Fruit fly (Drosophila melanogaster) whole organism, prepupa: ENCODE measurements around the gene CG14220.
A peak's percentile ranks its signal among the peaks of the same experiment; 100 is the strongest.

Experiments used
- Blimp-1 ChIP-seq: fragments of 200-800 bp; sonication (Bioruptor generic); optimal IDR thresholded peaks from 3 replicates; lab custom pipeline; 2017; ENCODE audit warnings: missing biosample characterization, missing genetic modification characterization, mild to moderate bottlenecking, moderate library complexity, missing genetic modification reagents
- CG10669 ChIP-seq: fragments of 200-800 bp; sonication (Bioruptor generic); optimal IDR thresholded peaks from 3 replicates; lab custom pipeline; 2018; ENCODE audit warnings: missing biosample characterization, mild to moderate bottlenecking, missing genetic modification characterization, moderate library complexity
- CG11294 ChIP-seq: fragments of 200-800 bp; sonication (Bioruptor generic); IDR thresholded peaks from 2 replicates; pipeline ENCODE4 v1.3.6; 2022; ENCODE audit warnings: missing biosample characterization, missing genetic modification characterization
- CG11902 ChIP-seq: fragments of 200-800 bp; sonication (Bioruptor generic); optimal IDR thresholded peaks from 3 replicates; lab custom pipeline; 2016; ENCODE audit warnings: missing biosample characterization, missing genetic modification characterization
- CG15336 ChIP-seq: fragments of 200-800 bp; sonication (Bioruptor generic); IDR thresholded peaks from 2 replicates; pipeline ENCODE4 v1.3.6; 2022; ENCODE audit warnings: missing biosample characterization, missing genetic modification characterization
- CG1621 ChIP-seq: fragments of 200-800 bp; sonication (Bioruptor generic); optimal IDR thresholded peaks from 3 replicates; lab custom pipeline; 2018; ENCODE audit warnings: missing biosample characterization, mild to moderate bottlenecking, missing genetic modification characterization
- CG3032 ChIP-seq: fragments of 200-800 bp; optimal IDR thresholded peaks from 2 replicates; lab custom pipeline; 2019; ENCODE audit warnings: missing biosample characterization, mild to moderate bottlenecking, missing genetic modification characterization, moderate library complexity
- CG31627 ChIP-seq: fragments of 200-800 bp; sonication (Bioruptor generic); optimal IDR thresholded peaks from 3 replicates; lab custom pipeline; 2016; ENCODE audit warnings: missing biosample characterization, missing genetic modification characterization
- CG34406 ChIP-seq: fragments of 200-800 bp; sonication (Bioruptor generic); optimal IDR thresholded peaks from 3 replicates; lab custom pipeline; 2016; ENCODE audit warnings: missing biosample characterization, missing genetic modification characterization
- CG4318 ChIP-seq: fragments of 200-800 bp; sonication (Bioruptor generic); optimal IDR thresholded peaks from 3 replicates; lab custom pipeline; 2017; ENCODE audit warnings: missing biosample characterization, mild to moderate bottlenecking, missing genetic modification characterization
- CG6163 ChIP-seq: fragments of 200-800 bp; sonication (Bioruptor generic); IDR thresholded peaks from 3 replicates; pipeline ENCODE4 v1.3.6; 2022; ENCODE audit warnings: missing biosample characterization, missing genetic modification characterization
- CG6276 ChIP-seq: fragments of 200-800 bp; sonication (Bioruptor generic); optimal IDR thresholded peaks from 2 replicates; lab custom pipeline; 2017; ENCODE audit warnings: missing biosample characterization, mild to moderate bottlenecking, missing genetic modification characterization
- CG6792 ChIP-seq: fragments of 200-800 bp; sonication (Bioruptor generic); optimal IDR thresholded peaks from 3 replicates; lab custom pipeline; 2016; ENCODE audit warnings: missing biosample characterization, missing genetic modification characterization
- CG6808 ChIP-seq: fragments of 200-800 bp; sonication (Bioruptor generic); optimal IDR thresholded peaks from 3 replicates; lab custom pipeline; 2017; ENCODE audit warnings: missing biosample characterization, missing genetic modification characterization, mild to moderate bottlenecking, moderate library complexity, missing genetic modification reagents
- CG6854 ChIP-seq: fragments of 200-800 bp; sonication (Bioruptor generic); optimal IDR thresholded peaks from 2 replicates; lab custom pipeline; 2017; ENCODE audit warnings: missing biosample characterization, mild to moderate bottlenecking, missing genetic modification characterization
- CG7368 ChIP-seq: fragments of 200-800 bp; sonication (Bioruptor generic); optimal IDR thresholded peaks from 3 replicates; lab custom pipeline; 2016; ENCODE audit warnings: missing biosample characterization, missing genetic modification characterization
- CG8119 ChIP-seq: fragments of 200-800 bp; sonication (Bioruptor generic); IDR thresholded peaks from 3 replicates; pipeline ENCODE4 v1.3.6; 2022; ENCODE audit warnings: missing biosample characterization, missing genetic modification characterization
- CG8319 ChIP-seq: fragments of 200-800 bp; sonication (Bioruptor generic); optimal IDR thresholded peaks from 3 replicates; lab custom pipeline; 2016; ENCODE audit warnings: missing biosample characterization, missing genetic modification characterization
- CG8632 ChIP-seq: fragments of 200-800 bp; sonication (Bioruptor generic); optimal IDR thresholded peaks from 3 replicates; lab custom pipeline; 2016; ENCODE audit warnings: missing biosample characterization, missing genetic modification characterization
- CG9139 ChIP-seq: fragments of 200-800 bp; sonication (Bioruptor generic); optimal IDR thresholded peaks from 3 replicates; lab custom pipeline; 2017; ENCODE audit warnings: missing biosample characterization, mild to moderate bottlenecking, missing genetic modification characterization
- Eip75B ChIP-seq: fragments of 200-800 bp; sonication (Bioruptor generic); optimal IDR thresholded peaks from 3 replicates; lab custom pipeline; 2016; ENCODE audit warnings: missing biosample characterization, missing genetic modification characterization
- Eip78C ChIP-seq: fragments of 200-800 bp; sonication (Bioruptor generic); peaks from one replicate; lab custom pipeline; 2016; ENCODE audit warnings: missing biosample characterization, missing genetic modification characterization
- Eip93F ChIP-seq: fragments of 200-800 bp; sonication (Bioruptor generic); optimal IDR thresholded peaks from 2 replicates; lab custom pipeline; 2016; ENCODE audit warnings: missing biosample characterization, mild to moderate bottlenecking, missing genetic modification characterization
- Ets21C ChIP-seq: fragments of 200-800 bp; sonication (Bioruptor generic); optimal IDR thresholded peaks from 3 replicates; lab custom pipeline; 2016; ENCODE audit warnings: missing biosample characterization, missing genetic modification characterization
- Gug ChIP-seq: fragments of 200-800 bp; sonication (Bioruptor generic); IDR thresholded peaks from 2 replicates; pipeline ENCODE4 v1.3.6; 2022; ENCODE audit warnings: missing biosample characterization, missing genetic modification characterization
- Hr38 ChIP-seq: sonication (Bioruptor generic); optimal IDR thresholded peaks from 2 replicates; lab custom pipeline; 2016; ENCODE audit warnings: missing biosample characterization, missing genetic modification characterization
- Hr39 ChIP-seq: fragments of 200-800 bp; sonication (Bioruptor generic); optimal IDR thresholded peaks from 2 replicates; lab custom pipeline; 2016; ENCODE audit warnings: missing biosample characterization, missing genetic modification characterization
- Lpt ChIP-seq: fragments of 200-800 bp; sonication (Bioruptor generic); optimal IDR thresholded peaks from 3 replicates; lab custom pipeline; 2016; ENCODE audit warnings: missing biosample characterization, missing genetic modification characterization
- Met ChIP-seq: fragments of 200-800 bp; sonication (Bioruptor generic); optimal IDR thresholded peaks from 3 replicates; lab custom pipeline; 2016; ENCODE audit warnings: missing biosample characterization, missing genetic modification characterization
- OdsH ChIP-seq: fragments of 200-800 bp; sonication (Bioruptor generic); optimal IDR thresholded peaks from 3 replicates; lab custom pipeline; 2016; ENCODE audit warnings: missing biosample characterization, missing genetic modification characterization
- Smox ChIP-seq: fragments of 200-800 bp; sonication (Bioruptor generic); optimal IDR thresholded peaks from 3 replicates; lab custom pipeline; 2016; ENCODE audit warnings: missing biosample characterization, missing genetic modification characterization
- Sox14 ChIP-seq: fragments of 200-800 bp; sonication (Bioruptor generic); optimal IDR thresholded peaks from 3 replicates; lab custom pipeline; 2016; ENCODE audit warnings: missing biosample characterization, missing genetic modification characterization
- Sox15 ChIP-seq: fragments of 200-800 bp; sonication (Bioruptor generic); optimal IDR thresholded peaks from 3 replicates; lab custom pipeline; 2016; ENCODE audit warnings: missing biosample characterization, missing genetic modification characterization
- achi ChIP-seq: fragments of 200-800 bp; sonication (Bioruptor generic); optimal IDR thresholded peaks from 3 replicates; lab custom pipeline; 2016; ENCODE audit warnings: missing biosample characterization, missing genetic modification characterization
- acj6 ChIP-seq: fragments of 200-800 bp; sonication (Bioruptor generic); optimal IDR thresholded peaks from 3 replicates; lab custom pipeline; 2016; ENCODE audit warnings: missing biosample characterization, missing genetic modification characterization
- cyc ChIP-seq: fragments of 200-800 bp; sonication (Bioruptor generic); optimal IDR thresholded peaks from 3 replicates; lab custom pipeline; 2016; ENCODE audit warnings: missing biosample characterization, missing genetic modification characterization
- dac ChIP-seq: fragments of 200-800 bp; sonication (Bioruptor generic); optimal IDR thresholded peaks from 2 replicates; lab custom pipeline; 2017; ENCODE audit warnings: missing biosample characterization, mild to moderate bottlenecking, missing genetic modification characterization
- dsx ChIP-seq: fragments of 200-800 bp; optimal IDR thresholded peaks from 3 replicates; lab custom pipeline; 2019; ENCODE audit warnings: missing biosample characterization, mild to moderate bottlenecking, missing genetic modification characterization, moderate library complexity; ENCODE audit not compliant: poor library complexity, severe bottlenecking
- eg ChIP-seq: fragments of 200-800 bp; sonication (Bioruptor generic); IDR thresholded peaks from 3 replicates; pipeline ENCODE4 v1.3.6; 2022; ENCODE audit warnings: missing biosample characterization, missing genetic modification characterization
- esn ChIP-seq: fragments of 200-800 bp; sonication (Bioruptor generic); optimal IDR thresholded peaks from 2 replicates; lab custom pipeline; 2016; ENCODE audit warnings: missing biosample characterization, mild to moderate bottlenecking, missing genetic modification characterization, moderate library complexity
- fd59A ChIP-seq: fragments of 200-800 bp; sonication (Bioruptor generic); optimal IDR thresholded peaks from 2 replicates; lab custom pipeline; 2017; ENCODE audit warnings: missing biosample characterization, mild to moderate bottlenecking, missing genetic modification characterization, missing genetic modification reagents
- fd85E ChIP-seq: fragments of 200-800 bp; sonication (Bioruptor generic); optimal IDR thresholded peaks from 3 replicates; lab custom pipeline; 2016; ENCODE audit warnings: missing biosample characterization, missing genetic modification characterization
- fkh ChIP-seq: fragments of 200-800 bp; sonication (Bioruptor generic); optimal IDR thresholded peaks from 3 replicates; lab custom pipeline; 2017; ENCODE audit warnings: missing biosample characterization, mild to moderate bottlenecking, missing genetic modification characterization, moderate library complexity
- lz ChIP-seq: fragments of 200-800 bp; sonication (Bioruptor generic); optimal IDR thresholded peaks from 3 replicates; lab custom pipeline; 2016; ENCODE audit warnings: missing biosample characterization, missing genetic modification characterization
- net ChIP-seq: fragments of 200-800 bp; sonication (Bioruptor generic); optimal IDR thresholded peaks from 3 replicates; lab custom pipeline; 2016; ENCODE audit warnings: missing biosample characterization, missing genetic modification characterization
- spab ChIP-seq: fragments of 200-800 bp; sonication (Bioruptor generic); optimal IDR thresholded peaks from 2 replicates; lab custom pipeline; 2017; ENCODE audit warnings: missing biosample characterization, mild to moderate bottlenecking, missing genetic modification characterization, missing genetic modification reagents
- ss ChIP-seq, 2 experiments: fragments of 200-800 bp; sonication (Bioruptor generic); optimal IDR thresholded peaks; 2 replicates in 1 of 2; 3 replicates in 1 of 2; lab custom pipeline; 2017 to 2018; ENCODE audit warnings: mild to moderate bottlenecking in 2 of 2, missing biosample characterization in 2 of 2, missing genetic modification characterization in 2 of 2, moderate library complexity in 1 of 2
- svp ChIP-seq: fragments of 200-800 bp; sonication (Bioruptor generic); peaks from one replicate; lab custom pipeline; 2016; ENCODE audit warnings: missing biosample characterization, missing genetic modification characterization
- vri ChIP-seq: fragments of 200-800 bp; sonication (Bioruptor generic); optimal IDR thresholded peaks from 3 replicates; lab custom pipeline; 2016; ENCODE audit warnings: missing biosample characterization, mild to moderate bottlenecking, missing genetic modification characterization

The CG14220 gene

DNA sequence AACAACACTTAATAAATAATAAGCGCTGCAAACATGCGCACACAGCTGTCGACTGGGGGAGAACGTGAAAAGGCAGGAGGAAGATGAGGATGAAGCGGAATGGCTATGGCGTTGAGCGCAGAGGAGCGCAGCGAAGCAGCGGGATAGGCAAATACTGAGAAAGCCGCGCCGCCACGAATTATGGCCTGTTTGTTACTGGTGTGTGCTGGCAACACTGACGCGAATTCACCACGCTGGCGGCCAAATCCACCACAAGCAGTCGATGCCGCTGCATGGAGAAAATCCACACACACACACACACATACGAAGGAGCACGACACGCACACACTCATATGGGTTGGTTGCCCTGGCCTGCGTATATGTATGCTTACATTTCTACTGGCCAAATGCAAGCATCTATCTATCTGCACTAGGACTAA lies 35.4 kb upstream of the CG14220 start (continued):
- TF ChIP-seq esn (GFP tag; lab: Kevin White, UChicago) (peak; percentile 31), CG1621 (tag; lab: Kevin White, UChicago) (peak; percentile 30), Hr39 (GFP tag; lab: Kevin White, UChicago) (no peak), Sox14 (GFP tag; lab: Kevin White, UChicago) (peak; percentile 12), CG6792 (GFP tag; lab: Kevin White, UChicago) (no peak), CG10669 (no peak), CG9139 (no peak), CG6808 (GFP tag; lab: Kevin White, UChicago) (no peak), eg (peak; percentile 45; the same call in 1 of the 3 replicates), vri (GFP tag; lab: Kevin White, UChicago) (peak; percentile 35), acj6 (GFP tag; lab: Kevin White, UChicago) (no peak), lz (GFP tag; lab: Kevin White, UChicago) (peak; percentile 16), OdsH (GFP tag; lab: Kevin White, UChicago) (no peak), fkh (GFP tag; lab: Kevin White, UChicago) (peak; percentile 30)

DNA sequence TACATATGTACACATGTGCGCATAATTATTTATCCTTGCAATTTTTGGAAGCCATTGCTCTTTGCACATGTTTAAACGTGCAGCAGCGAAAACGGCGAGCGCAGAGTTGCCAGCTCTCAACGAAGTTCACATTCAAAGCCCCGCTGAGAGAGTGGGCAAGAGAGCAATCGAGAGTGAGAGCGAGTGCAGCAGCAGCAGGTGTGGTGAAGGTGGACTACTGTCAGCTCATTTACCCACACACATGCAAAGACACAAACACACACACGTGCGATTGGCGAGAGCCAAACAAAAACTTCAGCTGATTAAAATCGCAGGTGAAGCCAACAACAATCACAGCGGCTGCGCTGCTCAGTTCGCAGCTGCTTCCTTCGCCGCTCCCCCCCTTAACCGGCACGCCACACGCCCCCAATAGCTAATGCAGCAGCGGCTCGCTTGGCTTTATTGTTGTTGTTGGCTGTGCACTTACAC lies 29.7 kb upstream of the CG14220 start:
- TF ChIP-seq fd85E (GFP tag; lab: Kevin White, UChicago) (no peak), CG34406 (GFP tag; lab: Kevin White, UChicago) (no peak), CG8119 (GFP tag; lab: Robert Waterston, UW) (peak; percentile 47; the same call in 2 of the 3 replicates), Lpt (no peak), CG6808 (GFP tag; lab: Kevin White, UChicago) (no peak), fd59A (GFP tag; lab: Kevin White, UChicago) (no peak), CG9139 (no peak), CG6163 (GFP tag; lab: Robert Waterston, UW) (no peak; the same call in 2 of the 3 replicates), Blimp-1 (no peak), CG10669 (no peak), Gug (GFP tag; lab: Robert Waterston, UW) (no peak), CG6854 (GFP tag; lab: Kevin White, UChicago) (peak; percentile 25), eg (no peak), Smox (GFP tag; lab: Kevin White, UChicago) (no peak), achi (no peak), CG1621 (tag; lab: Kevin White, UChicago) (peak; percentile 24), Hr38 (GFP tag; lab: Kevin White, UChicago) (no peak), net (GFP tag; lab: Kevin White, UChicago) (no peak), Sox15 (no peak), svp (GFP tag; lab: Kevin White, UChicago) (no peak), CG11294 (GFP tag; lab: Robert Waterston, UW) (no peak), dsx (no peak), acj6 (GFP tag; lab: Kevin White, UChicago) (no peak), CG6276 (GFP tag; lab: Kevin White, UChicago) (no peak), CG8319 (no peak), CG7368 (no peak), OdsH (GFP tag; lab: Kevin White, UChicago) (no peak), spab (GFP tag; lab: Kevin White, UChicago) (no peak), Ets21C (GFP tag; lab: Kevin White, UChicago) (no peak), cyc (GFP tag; lab: Kevin White, UChicago) (no peak), Eip78C (GFP tag; lab: Kevin White, UChicago) (peak; percentile 63), CG3032 (tag; lab: Kevin White, UChicago) (no peak), CG15336 (GFP tag; lab: Robert Waterston, UW) (peak; percentile 32; the same call in 1 of the 2 replicates), Eip93F (no peak), Met (no peak), dac (GFP tag; lab: Kevin White, UChicago) (no peak), vri (GFP tag; lab: Kevin White, UChicago) (no peak), CG31627 (GFP tag; lab: Kevin White, UChicago) (no peak), Sox14 (GFP tag; lab: Kevin White, UChicago) (peak; percentile 14), esn (GFP tag; lab: Kevin White, UChicago) (no peak), ss (GFP tag; optimal IDR thresholded peaks at IDR 0.05; lab: Kevin White, UChicago) (no peak), CG4318 (GFP tag; lab: Kevin White, UChicago) (no peak), CG6792 (GFP tag; lab: Kevin White, UChicago) (no peak), CG8632 (GFP tag; lab: Kevin White, UChicago) (no peak), CG11902 (GFP tag; lab: Kevin White, UChicago) (no peak), Eip75B (GFP tag; lab: Kevin White, UChicago) (no peak)
